Worm (Caenorhabditis elegans) whole organism, L4 larva: ENCODE results near the gene srv-9.

Experiments used
- F49E8.2 ChIP-seq: sonication (generic microtip); optimal IDR thresholded peaks from 2 replicates; lab custom pipeline; 2016; ENCODE audit warnings: missing compliant biosample characterization, mild to moderate bottlenecking, missing genetic modification characterization, borderline replicate concordance
- R02D3.7 ChIP-seq: fragments of 150-350 bp; sonication (generic microtip); optimal IDR thresholded peaks from 3 replicates; lab custom pipeline; 2014; ENCODE audit warnings: missing biosample characterization, missing genetic modification characterization
- ZK546.5 ChIP-seq, 2 experiments: sonication (generic microtip); optimal IDR thresholded peaks; 2 replicates each; lab custom pipeline; 2017; ENCODE audit warnings: missing biosample characterization in 2 of 2, missing genetic modification characterization in 2 of 2
- fkh-10 ChIP-seq: fragments of 150-350 bp; optimal IDR thresholded peaks from 2 replicates; lab custom pipeline; 2014; ENCODE audit warnings: missing biosample characterization, missing genetic modification reagents, missing genetic modification characterization
- lsy-2 ChIP-seq, 2 experiments: fragments of 150-350 bp in 1 of 2; sonication (generic microtip) in 1 of 2; optimal IDR thresholded peaks; 2 replicates each; lab custom pipeline; 2014 to 2017; ENCODE audit warnings: missing biosample characterization in 2 of 2, missing genetic modification characterization in 2 of 2
- nhr-237 ChIP-seq: sonication (generic microtip); optimal IDR thresholded peaks from 2 replicates; lab custom pipeline; 2017; ENCODE audit warnings: missing biosample characterization, missing genetic modification characterization
- nhr-76 ChIP-seq: fragments of 150-350 bp; optimal IDR thresholded peaks from 2 replicates; lab custom pipeline; 2014; ENCODE audit warnings: missing biosample characterization, missing genetic modification characterization
- nhr-77 ChIP-seq: fragments of 150-350 bp; optimal IDR thresholded peaks from 2 replicates; lab custom pipeline; 2014; ENCODE audit warnings: missing biosample characterization, missing genetic modification characterization
- pqm-1 ChIP-seq: sonication (generic microtip); optimal IDR thresholded peaks from 2 replicates; lab custom pipeline; 2017; ENCODE audit warnings: missing biosample characterization, missing genetic modification characterization
- skn-1 ChIP-seq: fragments of 150-350 bp; optimal IDR thresholded peaks from 2 replicates; lab custom pipeline; 2014; ENCODE audit warnings: missing biosample characterization, missing genetic modification characterization

DNA sequence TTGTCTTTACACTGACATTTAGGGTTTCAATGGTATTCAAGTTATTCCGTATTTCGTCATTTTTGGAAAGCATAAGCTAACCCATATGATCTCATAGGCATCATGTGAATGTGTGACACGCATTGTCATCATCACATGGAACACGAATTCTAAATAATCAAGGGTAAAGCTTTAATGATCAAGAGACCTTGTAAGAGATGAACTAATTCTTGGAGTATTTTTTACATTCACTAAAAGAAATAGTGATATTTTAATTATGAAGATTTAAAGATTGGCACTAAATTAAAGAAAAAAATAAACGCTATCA is 11.0 kb downstream of the srv-9 start:
- TF ChIP-seq ZK546.5 (tag; optimal IDR thresholded peaks at IDR 0.05; lab: Kevin White, UChicago) (no peak), fkh-10 (GFP tag; lab: Kevin White, UChicago) (no peak), R02D3.7 (tag; lab: Kevin White, UChicago) (no peak), F49E8.2 (tag; lab: Kevin White, UChicago) (no peak), pqm-1 (no peak), nhr-77 (tag; lab: Kevin White, UChicago) (no peak), lsy-2 (tag; optimal IDR thresholded peaks at IDR 0.05; lab: Kevin White, UChicago) (no peak), nhr-76 (no peak), skn-1 (no peak), nhr-237 (tag; lab: Kevin White, UChicago) (no peak)
